Worm (Caenorhabditis elegans) whole organism, L4 larva: ENCODE measurements around the gene F20B6.4.

Experiments
- F10B5.3 ChIP-seq: sonication (generic microtip); optimal IDR thresholded peaks from 2 replicates; lab custom pipeline; 2016; ENCODE audit warnings: mild to moderate bottlenecking, missing genetic modification characterization, missing compliant biosample characterization
- F26F4.8 ChIP-seq: fragments of 200-800 bp; sonication (Bioruptor generic); conservative IDR thresholded peaks from 2 replicates; pipeline ENCODE4 v1.3.6; 2022; ENCODE audit warnings: missing genetic modification characterization, missing compliant biosample characterization
- F37D6.2 ChIP-seq: sonication (generic microtip); optimal IDR thresholded peaks from 2 replicates; lab custom pipeline; 2016; ENCODE audit warnings: mild to moderate bottlenecking, missing genetic modification characterization, missing compliant biosample characterization
- F44E2.7 ChIP-seq: fragments of 200-800 bp; sonication (Bioruptor generic); IDR thresholded peaks from 2 replicates; pipeline ENCODE4 v2.1.2; 2022; ENCODE audit warnings: missing genetic modification characterization, missing compliant biosample characterization
- F49E8.2 ChIP-seq: sonication (generic microtip); optimal IDR thresholded peaks from 2 replicates; lab custom pipeline; 2016; ENCODE audit warnings: missing compliant biosample characterization, mild to moderate bottlenecking, missing genetic modification characterization, borderline replicate concordance
- R02D3.7 ChIP-seq: fragments of 150-350 bp; sonication (generic microtip); optimal IDR thresholded peaks from 3 replicates; lab custom pipeline; 2014; ENCODE audit warnings: missing biosample characterization, missing genetic modification characterization
- Y48G9A.11 ChIP-seq: fragments of 200-800 bp; sonication (Bioruptor generic); IDR thresholded peaks from 2 replicates; pipeline ENCODE4 v1.3.6; 2022; ENCODE audit warnings: missing genetic modification reagents, missing genetic modification characterization, missing compliant biosample characterization
- Y5F2A.4 ChIP-seq: fragments of 200-800 bp; sonication (Bioruptor generic); optimal IDR thresholded peaks from 2 replicates; lab custom pipeline; 2018; ENCODE audit warnings: mild to moderate bottlenecking, missing genetic modification characterization, missing compliant biosample characterization
- ZK546.5 ChIP-seq, 2 experiments: sonication (generic microtip); optimal IDR thresholded peaks; 2 replicates each; lab custom pipeline; 2017; ENCODE audit warnings: missing biosample characterization in 2 of 2, missing genetic modification characterization in 2 of 2
- aha-1 ChIP-seq: fragments of 150-350 bp; peaks from one replicate; lab custom pipeline; 2014; ENCODE audit warnings: missing biosample characterization, missing genetic modification characterization
- aly-2 ChIP-seq: sonication (generic microtip); optimal IDR thresholded peaks from 2 replicates; lab custom pipeline; 2018; ENCODE audit warnings: missing biosample characterization, missing genetic modification characterization
- ceh-20 ChIP-seq: fragments of 200-800 bp; sonication (Bioruptor generic); IDR thresholded peaks from 2 replicates; pipeline ENCODE4 v1.3.6; 2022; ENCODE audit warnings: missing genetic modification reagents, missing genetic modification characterization, missing compliant biosample characterization
- ceh-28 ChIP-seq: fragments of 150-350 bp; optimal IDR thresholded peaks from 2 replicates; lab custom pipeline; 2014; ENCODE audit warnings: missing biosample characterization, missing genetic modification reagents, missing genetic modification characterization
- ceh-62 ChIP-seq: sonication (generic microtip); optimal IDR thresholded peaks from 2 replicates; lab custom pipeline; 2017; ENCODE audit warnings: missing biosample characterization, missing genetic modification characterization
- ceh-82 ChIP-seq: sonication (generic microtip); optimal IDR thresholded peaks from 2 replicates; lab custom pipeline; 2017; ENCODE audit warnings: missing biosample characterization, missing genetic modification characterization
- ctbp-1 ChIP-seq: fragments of 200-800 bp; sonication (Bioruptor generic); IDR thresholded peaks from 2 replicates; pipeline ENCODE4 v1.3.6; 2022; ENCODE audit warnings: missing genetic modification reagents, missing genetic modification characterization, missing compliant biosample characterization
- daf-12 ChIP-seq: fragments of 150-350 bp; optimal IDR thresholded peaks from 2 replicates; lab custom pipeline; 2014; ENCODE audit warnings: missing biosample characterization, missing genetic modification reagents, missing genetic modification characterization
- daf-16 ChIP-seq, 3 experiments: sonication (generic microtip); optimal IDR thresholded peaks; 2 replicates each; lab custom pipeline; 2016 to 2017; ENCODE audit warnings: missing genetic modification characterization in 3 of 3, missing genetic modification reagents in 3 of 3, mild to moderate bottlenecking in 2 of 3, missing compliant biosample characterization in 2 of 3, missing biosample characterization in 1 of 3, moderate library complexity in 1 of 3
- daf-19 ChIP-seq: fragments of 200-800 bp; sonication (Bioruptor generic); conservative IDR thresholded peaks from 2 replicates; pipeline ENCODE4 v1.3.6; 2022; ENCODE audit warnings: missing genetic modification characterization, missing compliant biosample characterization
- duxl-1 ChIP-seq: sonication (generic microtip); optimal IDR thresholded peaks from 2 replicates; lab custom pipeline; 2016; ENCODE audit warnings: mild to moderate bottlenecking, missing genetic modification characterization, moderate library complexity, missing compliant biosample characterization; ENCODE audit not compliant: poor library complexity
- egl-43 ChIP-seq: fragments of 200-800 bp; sonication (Bioruptor generic); IDR thresholded peaks from 2 replicates; pipeline ENCODE4 v1.3.6; 2022; ENCODE audit warnings: missing genetic modification reagents, missing genetic modification characterization, missing compliant biosample characterization
- fkh-10 ChIP-seq: fragments of 150-350 bp; optimal IDR thresholded peaks from 2 replicates; lab custom pipeline; 2014; ENCODE audit warnings: missing biosample characterization, missing genetic modification reagents, missing genetic modification characterization
- fos-1 ChIP-seq: fragments of 150-350 bp; optimal IDR thresholded peaks from 2 replicates; lab custom pipeline; 2014; ENCODE audit warnings: missing biosample characterization, missing genetic modification characterization
- hif-1 ChIP-seq, 2 experiments: sonication (generic microtip); optimal IDR thresholded peaks; 2 replicates each; lab custom pipeline; 2016 to 2017; ENCODE audit warnings: missing compliant biosample characterization in 2 of 2, missing genetic modification characterization in 2 of 2, missing genetic modification reagents in 2 of 2, missing genotype in 2 of 2, mild to moderate bottlenecking in 1 of 2
- jun-1 ChIP-seq: fragments of 150-350 bp; optimal IDR thresholded peaks from 2 replicates; lab custom pipeline; 2014; ENCODE audit warnings: missing biosample characterization, missing genetic modification reagents, missing genetic modification characterization
- lim-7 ChIP-seq: fragments of 200-800 bp; sonication (Bioruptor generic); IDR thresholded peaks from 2 replicates; pipeline ENCODE4 v1.3.6; 2022; ENCODE audit warnings: missing genetic modification characterization, missing compliant biosample characterization
- lin-1 ChIP-seq: fragments of 200-800 bp; sonication (Bioruptor generic); IDR thresholded peaks from 2 replicates; pipeline ENCODE4 v1.3.6; 2022; ENCODE audit warnings: missing genetic modification reagents, missing genetic modification characterization, missing compliant biosample characterization
- lin-13 ChIP-seq: fragments of 150-350 bp; optimal IDR thresholded peaks from 2 replicates; lab custom pipeline; 2014; ENCODE audit warnings: missing biosample characterization, missing genetic modification reagents, missing genetic modification characterization
- lin-29 ChIP-seq: fragments of 200-800 bp; sonication (Bioruptor generic); IDR thresholded peaks from 2 replicates; pipeline ENCODE4 v1.3.6; 2022; ENCODE audit warnings: missing genetic modification reagents, missing genetic modification characterization, missing compliant biosample characterization
- lin-39 ChIP-seq: fragments of 150-350 bp; optimal IDR thresholded peaks from 2 replicates; lab custom pipeline; 2014; ENCODE audit warnings: missing biosample characterization, missing genetic modification reagents, missing genetic modification characterization
- madf-9 ChIP-seq: fragments of 200-800 bp; sonication (Bioruptor generic); conservative IDR thresholded peaks from 2 replicates; pipeline ENCODE4 v1.3.6; 2022; ENCODE audit warnings: missing genetic modification reagents, missing genetic modification characterization, missing compliant biosample characterization
- mdl-1 ChIP-seq, 2 experiments: fragments of 150-350 bp in 1 of 2; sonication (generic microtip) in 1 of 2; optimal IDR thresholded peaks; 2 replicates each; lab custom pipeline; 2014 to 2017; ENCODE audit warnings: missing biosample characterization in 2 of 2, missing genetic modification characterization in 2 of 2
- nhr-102 ChIP-seq: sonication (generic microtip); optimal IDR thresholded peaks from 2 replicates; lab custom pipeline; 2016; ENCODE audit warnings: mild to moderate bottlenecking, missing genetic modification characterization, moderate library complexity, missing compliant biosample characterization
- nhr-11 ChIP-seq: fragments of 150-350 bp; optimal IDR thresholded peaks from 2 replicates; lab custom pipeline; 2014; ENCODE audit warnings: missing biosample characterization, missing genetic modification characterization
- nhr-111 ChIP-seq: fragments of 200-800 bp; sonication (Bioruptor generic); optimal IDR thresholded peaks from 2 replicates; lab custom pipeline; 2018; ENCODE audit warnings: mild to moderate bottlenecking, missing genetic modification characterization, missing compliant biosample characterization
- nhr-237 ChIP-seq: sonication (generic microtip); optimal IDR thresholded peaks from 2 replicates; lab custom pipeline; 2017; ENCODE audit warnings: missing biosample characterization, missing genetic modification characterization
- nhr-25 ChIP-seq: sonication (generic microtip); optimal IDR thresholded peaks from 2 replicates; lab custom pipeline; 2017; ENCODE audit warnings: missing genetic modification characterization, mild to moderate bottlenecking, missing compliant biosample characterization, antibody characterized with exemption, moderate library complexity, borderline replicate concordance; ENCODE audit not compliant: insufficient read depth
- nhr-6 ChIP-seq: fragments of 150-350 bp; optimal IDR thresholded peaks from 2 replicates; lab custom pipeline; 2014; ENCODE audit warnings: missing biosample characterization, missing genetic modification characterization
- pha-4 ChIP-seq, 2 experiments: fragments of 150-350 bp in 1 of 2; fragments of 200-800 bp in 1 of 2; sonication (Bioruptor generic) in 1 of 2; IDR thresholded peaks in 1 of 2; optimal IDR thresholded peaks in 1 of 2; 2 replicates each; pipeline versions ENCODE4 v1.3.6 to Lab custom; 2014 to 2022; ENCODE audit warnings: missing genetic modification characterization in 2 of 2, missing genetic modification reagents in 2 of 2, missing biosample characterization in 1 of 2, missing compliant biosample characterization in 1 of 2
- saeg-2 ChIP-seq: fragments of 200-800 bp; sonication (Bioruptor generic); IDR thresholded peaks from 2 replicates; pipeline ENCODE4 v1.3.6; 2022; ENCODE audit warnings: missing genetic modification reagents, missing genetic modification characterization, missing compliant biosample characterization
- sdz-12 ChIP-seq: fragments of 200-800 bp; sonication (Bioruptor generic); optimal IDR thresholded peaks from 2 replicates; lab custom pipeline; 2018; ENCODE audit warnings: mild to moderate bottlenecking, missing genetic modification characterization, missing compliant biosample characterization
- skn-1 ChIP-seq: fragments of 150-350 bp; optimal IDR thresholded peaks from 2 replicates; lab custom pipeline; 2014; ENCODE audit warnings: missing biosample characterization, missing genetic modification characterization
- snpc-4 ChIP-seq: fragments of 150-350 bp; optimal IDR thresholded peaks from 2 replicates; lab custom pipeline; 2014; ENCODE audit warnings: missing biosample characterization, missing genetic modification characterization
- spr-1 ChIP-seq: sonication (generic microtip); optimal IDR thresholded peaks from 2 replicates; lab custom pipeline; 2016; ENCODE audit warnings: mild to moderate bottlenecking, missing genetic modification characterization, missing compliant biosample characterization
- spr-3 ChIP-seq: fragments of 200-800 bp; sonication (Bioruptor generic); optimal IDR thresholded peaks from 2 replicates; lab custom pipeline; 2018; ENCODE audit warnings: mild to moderate bottlenecking, missing genetic modification characterization, missing compliant biosample characterization
- tag-97 ChIP-seq: fragments of 200-800 bp; sonication (Bioruptor generic); IDR thresholded peaks from 2 replicates; pipeline ENCODE4 v1.3.6; 2022; ENCODE audit warnings: missing genetic modification characterization, missing compliant biosample characterization
- tra-1 ChIP-seq: fragments of 200-800 bp; sonication (Bioruptor generic); IDR thresholded peaks from 2 replicates; pipeline ENCODE4 v1.3.6; 2022; ENCODE audit warnings: missing genetic modification reagents, missing genetic modification characterization, missing compliant biosample characterization
- vab-7 ChIP-seq: fragments of 200-800 bp; sonication (Bioruptor generic); IDR thresholded peaks from 2 replicates; pipeline ENCODE4 v1.3.6; 2022; ENCODE audit warnings: missing genetic modification reagents, missing genetic modification characterization, missing compliant biosample characterization
- ztf-11 ChIP-seq: fragments of 150-350 bp; optimal IDR thresholded peaks from 2 replicates; lab custom pipeline; 2014; ENCODE audit warnings: missing biosample characterization, missing genetic modification characterization

F20B6.4 gene

ce11 chrX:4144136-4144781 lies 52.1 kb downstream of the F20B6.4 start (continued):
- TF ChIP-seq nhr-25 (peak; percentile 46), mdl-1 (tag; optimal IDR thresholded peaks at IDR 0.05; lab: Kevin White, UChicago) (no peak), F49E8.2 (no peak), fos-1 (tag; lab: Kevin White, UChicago) (no peak), R02D3.7 (no peak), tra-1 (GFP tag; lab: Robert Waterston, UW) (peak; percentile 6; the same call in 1 of the 2 replicates), aha-1 (tag; lab: Kevin White, UChicago) (peak; percentile 80), lim-7 (GFP tag; lab: Robert Waterston, UW) (no peak), snpc-4 (tag; lab: Kevin White, UChicago) (no peak), F44E2.7 (GFP tag; lab: Robert Waterston, UW) (no peak), skn-1 (no peak), lin-39 (tag; lab: Kevin White, UChicago) (no peak), F10B5.3 (tag; lab: Kevin White, UChicago) (no peak), madf-9 (GFP tag; lab: Robert Waterston, UW) (no peak), ceh-62 (tag; lab: Kevin White, UChicago) (no peak), tag-97 (no peak), nhr-6 (tag; lab: Kevin White, UChicago) (no peak), duxl-1 (tag; lab: Kevin White, UChicago) (peak; percentile 10), ceh-20 (GFP tag; lab: Robert Waterston, UW) (no peak), nhr-237 (tag; lab: Kevin White, UChicago) (no peak), saeg-2 (no peak), pha-4 (GFP tag; IDR thresholded peaks at IDR 0.05; lab: Robert Waterston, UW) (no peak), pha-4 (tag; optimal IDR thresholded peaks at IDR 0.05; lab: Kevin White, UChicago) (no peak), jun-1 (tag; lab: Kevin White, UChicago) (no peak), spr-1 (tag; lab: Kevin White, UChicago) (no peak), daf-16 (GFP tag; optimal IDR thresholded peaks at IDR 0.05; lab: Kevin White, UChicago) (no peak), daf-16 (tag; optimal IDR thresholded peaks at IDR 0.05; lab: Kevin White, UChicago) (peak; percentile 50), daf-12 (tag; lab: Kevin White, UChicago) (no peak), sdz-12 (GFP tag; lab: Kevin White, UChicago) (peak; percentile 15), fkh-10 (no peak), nhr-11 (tag; lab: Kevin White, UChicago) (peak; percentile 28), nhr-102 (tag; lab: Kevin White, UChicago) (no peak), F26F4.8 (GFP tag; lab: Robert Waterston, UW) (no peak), lin-29 (GFP tag; lab: Robert Waterston, UW) (no peak), ctbp-1 (GFP tag; lab: Robert Waterston, UW) (no peak), Y48G9A.11 (no peak), ztf-11 (tag; lab: Kevin White, UChicago) (no peak), ZK546.5 (tag; optimal IDR thresholded peaks at IDR 0.05; lab: Kevin White, UChicago) (no peak), lin-13 (GFP tag; lab: Kevin White, UChicago) (no peak), vab-7 (no peak), aly-2 (tag; lab: Kevin White, UChicago) (no peak), lin-1 (peak; percentile 14; the same call in 1 of the 2 replicates), daf-19 (no peak), egl-43 (GFP tag; lab: Robert Waterston, UW) (0 out of 2 replicates have a peak, but pooled peaks have one; percentile 52), nhr-111 (GFP tag; lab: Kevin White, UChicago) (no peak), hif-1 (tag; optimal IDR thresholded peaks at IDR 0.05; lab: Kevin White, UChicago) (peak in 1 of 2 experiments; percentile 11), ceh-82 (tag; lab: Kevin White, UChicago) (no peak), F37D6.2 (tag; lab: Kevin White, UChicago) (no peak), Y5F2A.4 (GFP tag; lab: Kevin White, UChicago) (no peak), spr-3 (GFP tag; lab: Kevin White, UChicago) (no peak), ceh-28 (tag; lab: Kevin White, UChicago) (no peak)
